Worm (Caenorhabditis elegans) whole organism, young adult: ENCODE data around the gene lin-31.

Source experiments
- F22D6.2 ChIP-seq: sonication (generic microtip); optimal IDR thresholded peaks from 2 replicates; lab custom pipeline; 2016; ENCODE audit warnings: mild to moderate bottlenecking, missing genetic modification characterization, missing compliant biosample characterization
- ama-1 ChIP-seq, 3 experiments: fragments of 150-350 bp in 1 of 3; sonication (generic microtip) in 2 of 3; optimal IDR thresholded peaks; 2 replicates each; lab custom pipeline; 2014 to 2018; ENCODE audit warnings: missing biosample characterization in 2 of 3, missing genetic modification characterization in 2 of 3, missing genetic modification reagents in 2 of 3
- lin-40 ChIP-seq: sonication (generic microtip); optimal IDR thresholded peaks from 2 replicates; lab custom pipeline; 2016; ENCODE audit warnings: missing genetic modification characterization, mild to moderate bottlenecking, missing compliant biosample characterization, missing genotype, missing genetic modification reagents
- somi-1 ChIP-seq: fragments of 200-800 bp; sonication (Bioruptor generic); optimal IDR thresholded peaks from 2 replicates; lab custom pipeline; 2018; ENCODE audit warnings: mild to moderate bottlenecking, missing genetic modification characterization, missing compliant biosample characterization
- ztf-6 ChIP-seq: fragments of 200-800 bp; sonication (Bioruptor generic); IDR thresholded peaks from 2 replicates; pipeline ENCODE4 v1.3.6; 2022; ENCODE audit warnings: missing genetic modification reagents, missing genetic modification characterization, missing compliant biosample characterization

DNA sequence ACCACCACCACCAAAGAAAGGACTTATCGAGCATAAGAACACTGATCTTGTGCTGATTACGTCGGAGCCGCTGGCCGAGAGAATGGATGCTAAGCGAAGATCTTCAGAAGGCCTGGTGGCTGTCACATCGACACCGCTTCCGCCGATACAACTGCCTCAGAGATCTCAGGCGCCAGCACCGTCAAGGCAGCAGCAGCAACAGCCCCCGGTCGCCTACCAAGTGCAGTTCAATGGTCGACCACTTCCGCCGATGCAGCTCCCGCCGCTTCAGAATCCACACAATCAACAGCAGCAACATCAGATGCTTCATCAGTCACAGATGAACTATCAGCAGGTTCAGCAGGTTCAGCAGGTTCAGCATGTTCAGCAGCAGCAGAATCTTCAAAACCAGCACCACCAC lies 15.3 kb upstream of the lin-31 start:
- TF ChIP-seq ztf-6 (GFP tag; lab: Robert Waterston, UW) (no peak), ama-1 (optimal IDR thresholded peaks at IDR 0.05; lab: Kevin White, UChicago) (no peak), ama-1 (GFP tag; optimal IDR thresholded peaks at IDR 0.05; lab: Kevin White, UChicago) (no peak), F22D6.2 (tag; lab: Kevin White, UChicago) (no peak), somi-1 (GFP tag; lab: Kevin White, UChicago) (no peak), lin-40 (tag; lab: Kevin White, UChicago) (no peak)
